Fruit fly (Drosophila melanogaster): ENCODE data around the gene pros.

- no peak for TF ChIP-seq Dfd (GFP tag; optimal IDR thresholded peaks at IDR 0.05)
- TF ChIP-seq fru (GFP tag; optimal IDR thresholded peaks at IDR 0.05): no peak
- TF ChIP-seq Dif (GFP tag; optimal IDR thresholded peaks at IDR 0.05; ENCODE audit: partially characterized antibody): no peak
- no peak for TF ChIP-seq Hr78 (GFP tag; optimal IDR thresholded peaks at IDR 0.05)
- TF ChIP-seq usp (GFP tag; optimal IDR thresholded peaks at IDR 0.05): no peak
- no peak for TF ChIP-seq lola (GFP tag; optimal IDR thresholded peaks at IDR 0.05)
- no peak for TF ChIP-seq pan (optimal IDR thresholded peaks at IDR 0.05)
- no peak for TF ChIP-seq sv (GFP tag; optimal IDR thresholded peaks at IDR 0.05)
- TF ChIP-seq Rel (GFP tag; optimal IDR thresholded peaks at IDR 0.05): no peak
- no peak for TF ChIP-seq Rel (tag; optimal IDR thresholded peaks at IDR 0.05)
- TF ChIP-seq OdsH (GFP tag; optimal IDR thresholded peaks at IDR 0.05): no peak
- no peak for TF ChIP-seq HLH106 (tag; optimal IDR thresholded peaks at IDR 0.05)
Measured at dm6 chr3R:11368766-11369165, 40.5 kb downstream of the pros start.
